Fruit fly (Drosophila melanogaster): ENCODE results near the gene plh.

dm6 chr3R:5032359-5032758, 21.5 kb upstream of the plh start:
- TF ChIP-seq CG8478 (optimal IDR thresholded peaks at IDR 0.05) (no peak), pan (optimal IDR thresholded peaks at IDR 0.05) (no peak)

All from whole organism.